Worm (Caenorhabditis elegans) whole organism, early embryonic: ENCODE results near the gene dct-1.

ENCODE experiments used
- B0310.2 ChIP-seq: sonication (generic microtip); optimal IDR thresholded peaks from 2 replicates; lab custom pipeline; 2016; ENCODE audit warnings: mild to moderate bottlenecking, missing genetic modification characterization, missing compliant biosample characterization
- F13C5.2 ChIP-seq: sonication (generic microtip); optimal IDR thresholded peaks from 2 replicates; lab custom pipeline; 2017; ENCODE audit warnings: mild to moderate bottlenecking, missing genetic modification characterization, inconsistent platforms, missing compliant biosample characterization
- aly-1 ChIP-seq: sonication (generic microtip); optimal IDR thresholded peaks from 2 replicates; lab custom pipeline; 2016; ENCODE audit warnings: missing genetic modification characterization, missing compliant biosample characterization
- ama-1 ChIP-seq: fragments of 150-350 bp; optimal IDR thresholded peaks from 2 replicates; lab custom pipeline; 2014
- ceh-13 ChIP-seq: fragments of 200-800 bp; sonication (Bioruptor generic); optimal IDR thresholded peaks from 2 replicates; lab custom pipeline; 2018; ENCODE audit warnings: mild to moderate bottlenecking, missing genetic modification characterization, missing compliant biosample characterization
- ceh-36 ChIP-seq: sonication (generic microtip); optimal IDR thresholded peaks from 2 replicates; lab custom pipeline; 2016; ENCODE audit warnings: missing genetic modification characterization, inconsistent platforms, missing compliant biosample characterization
- ets-7 ChIP-seq: sonication (generic microtip); optimal IDR thresholded peaks from 2 replicates; lab custom pipeline; 2016; ENCODE audit warnings: missing genotype, missing genetic modification characterization, missing compliant biosample characterization
- flt-1 ChIP-seq: fragments of 200-800 bp; sonication (Bioruptor generic); IDR thresholded peaks from 2 replicates; pipeline ENCODE4 v1.3.6; 2022; ENCODE audit warnings: missing genetic modification characterization, missing compliant biosample characterization
- hmbx-1 ChIP-seq: sonication (generic microtip); optimal IDR thresholded peaks from 2 replicates; lab custom pipeline; 2016; ENCODE audit warnings: mild to moderate bottlenecking, missing genetic modification characterization, missing compliant biosample characterization
- hmg-4 ChIP-seq: fragments of 200-800 bp; sonication (Bioruptor generic); optimal IDR thresholded peaks from 2 replicates; lab custom pipeline; 2018; ENCODE audit warnings: mild to moderate bottlenecking, missing genetic modification characterization, missing compliant biosample characterization
- hnd-1 ChIP-seq: sonication (generic microtip); optimal IDR thresholded peaks from 2 replicates; lab custom pipeline; 2016; ENCODE audit warnings: missing genetic modification characterization, missing compliant biosample characterization
- pes-1 ChIP-seq: fragments of 200-800 bp; sonication (Bioruptor generic); IDR thresholded peaks from 2 replicates; pipeline ENCODE4 v1.3.6; 2022; ENCODE audit warnings: missing genetic modification reagents, missing genetic modification characterization, missing compliant biosample characterization
- scrt-1 ChIP-seq: fragments of 200-800 bp; sonication (Bioruptor generic); IDR thresholded peaks from 2 replicates; pipeline ENCODE4 v1.3.6; 2022; ENCODE audit warnings: missing genetic modification characterization, missing compliant biosample characterization
- sea-1 ChIP-seq: fragments of 200-800 bp; sonication (Bioruptor generic); conservative IDR thresholded peaks from 2 replicates; pipeline ENCODE4 v1.3.6; 2022; ENCODE audit warnings: missing genetic modification characterization, missing compliant biosample characterization
- tbx-11 ChIP-seq: fragments of 200-800 bp; sonication (Bioruptor generic); IDR thresholded peaks from 2 replicates; pipeline ENCODE4 v1.3.6; 2022; ENCODE audit warnings: missing genetic modification characterization, missing compliant biosample characterization
- tbx-37 ChIP-seq: fragments of 200-800 bp; sonication (Bioruptor generic); conservative IDR thresholded peaks from 2 replicates; pipeline ENCODE4 v1.3.6; 2022; ENCODE audit warnings: missing genetic modification reagents, missing genetic modification characterization, missing compliant biosample characterization
- tra-4 ChIP-seq: sonication (generic microtip); optimal IDR thresholded peaks from 2 replicates; lab custom pipeline; 2017; ENCODE audit warnings: missing genetic modification characterization, missing compliant biosample characterization

Gene dct-1

DNA sequence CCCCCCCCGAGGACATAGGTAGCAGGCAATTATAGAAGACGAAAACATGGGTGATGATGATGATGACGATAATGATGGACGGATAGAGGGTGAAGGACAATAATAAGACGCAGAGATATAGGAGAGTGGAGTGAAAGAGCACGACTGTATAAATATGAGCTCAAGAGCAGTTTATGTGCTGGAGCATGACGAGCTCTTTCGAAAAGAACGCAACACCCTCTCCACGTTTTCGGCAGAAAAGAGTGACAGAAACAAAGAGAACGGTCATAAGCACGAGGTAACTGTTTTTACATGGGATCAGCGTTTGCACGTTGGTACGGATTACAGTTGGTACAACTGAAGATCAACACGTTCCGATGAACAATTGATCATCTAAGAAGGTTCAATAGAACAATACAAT lies 44.8 kb downstream of the dct-1 start:
- TF ChIP-seq sea-1 (GFP tag; lab: Robert Waterston, UW), result no peak
- no peak for TF ChIP-seq tbx-37 (GFP tag; lab: Robert Waterston, UW)
- no peak for TF ChIP-seq hmg-4 (GFP tag; lab: Kevin White, UChicago)
- no peak for TF ChIP-seq ceh-13 (GFP tag; lab: Kevin White, UChicago)
- no peak for TF ChIP-seq ama-1
- TF ChIP-seq flt-1 (GFP tag; lab: Robert Waterston, UW), result no peak
- TF ChIP-seq hmbx-1 (tag; lab: Kevin White, UChicago), result no peak
- no peak for TF ChIP-seq ets-7
- no peak for TF ChIP-seq tbx-11
- no peak for TF ChIP-seq scrt-1 (GFP tag; lab: Robert Waterston, UW)
- no peak for TF ChIP-seq ceh-36 (tag; lab: Kevin White, UChicago)
- no peak for TF ChIP-seq tra-4 (tag; lab: Kevin White, UChicago)
- TF ChIP-seq hnd-1 (tag; lab: Kevin White, UChicago), result no peak
- no peak for TF ChIP-seq pes-1 (GFP tag; lab: Robert Waterston, UW)
- TF ChIP-seq B0310.2 (tag; lab: Kevin White, UChicago), result no peak
- TF ChIP-seq aly-1 (tag; lab: Kevin White, UChicago), result no peak

DNA sequence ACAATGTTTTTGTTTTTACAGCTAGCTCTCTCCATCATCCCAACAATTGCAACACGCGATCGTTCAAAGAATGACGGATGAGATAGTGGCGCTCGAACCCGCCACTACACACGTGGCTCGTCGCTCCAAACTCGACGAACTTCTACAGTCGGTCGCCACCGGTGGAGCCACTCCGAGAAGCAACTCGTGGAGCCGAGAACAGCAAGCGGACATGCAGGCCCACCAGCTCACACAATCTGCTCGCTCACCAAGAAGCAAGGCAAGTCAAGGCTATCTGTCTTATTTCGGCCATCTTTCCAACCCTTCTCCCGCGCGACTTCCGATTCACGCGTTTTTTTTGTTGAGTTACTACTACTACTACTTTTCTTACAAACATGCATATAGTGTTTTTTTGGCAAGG lies 49.5 kb downstream of the dct-1 start, which contains the start of the genes F45E1.1 and F45E1.2:
F45E1.1 (plus strand) TSS at position 20 of the 400 bp plus-strand sequence.
F45E1.2 (plus strand) TSS at position 71 of the 400 bp plus-strand sequence.
- no peak for TF ChIP-seq ceh-13 (GFP tag; lab: Kevin White, UChicago)
- no peak for TF ChIP-seq hmbx-1 (tag; lab: Kevin White, UChicago)
- TF ChIP-seq pes-1 (GFP tag; lab: Robert Waterston, UW), result no peak
- no peak for TF ChIP-seq ama-1
- no peak for TF ChIP-seq tbx-11
- no peak for TF ChIP-seq flt-1 (GFP tag; lab: Robert Waterston, UW)
- no peak for TF ChIP-seq ets-7
- no peak for TF ChIP-seq scrt-1 (GFP tag; lab: Robert Waterston, UW)
- TF ChIP-seq F13C5.2, result no peak
- no peak for TF ChIP-seq tra-4 (tag; lab: Kevin White, UChicago)
- TF ChIP-seq hmg-4 (GFP tag; lab: Kevin White, UChicago), result no peak
- TF ChIP-seq B0310.2 (tag; lab: Kevin White, UChicago), result no peak
- TF ChIP-seq hnd-1 (tag; lab: Kevin White, UChicago), result no peak
- no peak for TF ChIP-seq sea-1 (GFP tag; lab: Robert Waterston, UW)
- TF ChIP-seq tbx-37 (GFP tag; lab: Robert Waterston, UW), result no peak
- no peak for TF ChIP-seq ceh-36 (tag; lab: Kevin White, UChicago)
- TF ChIP-seq aly-1 (tag; lab: Kevin White, UChicago), result no peak

DNA sequence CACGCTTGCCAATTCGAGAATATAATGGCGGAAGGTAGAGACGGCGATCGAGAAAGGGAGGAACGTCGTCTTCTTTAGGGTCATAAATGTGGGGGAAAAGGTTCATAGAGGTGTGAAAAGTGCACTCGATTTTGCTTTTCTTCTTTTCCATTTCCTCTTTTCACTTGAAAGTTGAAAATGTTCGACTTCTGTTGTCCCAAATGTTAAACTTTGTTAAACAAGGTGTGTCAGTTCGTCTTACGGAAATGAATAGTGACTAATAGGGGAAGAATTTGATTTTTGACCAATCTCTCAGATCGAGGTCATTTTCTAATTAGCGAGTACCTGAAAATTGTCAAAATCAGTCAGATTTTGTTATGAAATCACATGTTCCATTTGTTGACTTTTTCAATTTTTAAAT lies 50.7 kb downstream of the dct-1 start:
- TF ChIP-seq ceh-13 (GFP tag; lab: Kevin White, UChicago), result no peak
- TF ChIP-seq ets-7, result no peak
- TF ChIP-seq ama-1, result no peak
- TF ChIP-seq ceh-36 (tag; lab: Kevin White, UChicago), result no peak
- no peak for TF ChIP-seq pes-1 (GFP tag; lab: Robert Waterston, UW)
- TF ChIP-seq sea-1 (GFP tag; lab: Robert Waterston, UW), result no peak
- TF ChIP-seq flt-1 (GFP tag; lab: Robert Waterston, UW), result no peak
- TF ChIP-seq tbx-11, result no peak
- TF ChIP-seq hmbx-1 (tag; lab: Kevin White, UChicago), result no peak
- TF ChIP-seq tra-4 (tag; lab: Kevin White, UChicago), result no peak
- no peak for TF ChIP-seq hnd-1 (tag; lab: Kevin White, UChicago)
- no peak for TF ChIP-seq hmg-4 (GFP tag; lab: Kevin White, UChicago)
- TF ChIP-seq aly-1 (tag; lab: Kevin White, UChicago), result no peak
- TF ChIP-seq tbx-37 (GFP tag; lab: Robert Waterston, UW), result no peak
- no peak for TF ChIP-seq F13C5.2
- no peak for TF ChIP-seq B0310.2 (tag; lab: Kevin White, UChicago)
- no peak for TF ChIP-seq scrt-1 (GFP tag; lab: Robert Waterston, UW)
